Fruit fly (Drosophila melanogaster) whole organism, embryonic: ENCODE data around the gene CG17190.

ENCODE experiments used
- Antp ChIP-seq: fragments of 200-800 bp; sonication (Bioruptor generic); optimal IDR thresholded peaks from 3 replicates; lab custom pipeline; 2016; ENCODE audit warnings: missing biosample characterization, missing genetic modification characterization
- CG10366 ChIP-seq: fragments of 200-800 bp; sonication (Bioruptor generic); IDR thresholded peaks from 2 replicates; pipeline ENCODE4 v1.3.6; 2022; ENCODE audit warnings: missing biosample characterization, missing genetic modification characterization
- CG10462 ChIP-seq: fragments of 200-800 bp; sonication (Bioruptor generic); optimal IDR thresholded peaks from 2 replicates; lab custom pipeline; 2016; ENCODE audit warnings: missing biosample characterization, missing genetic modification characterization
- CG10543 ChIP-seq: fragments of 200-800 bp; sonication (Bioruptor generic); optimal IDR thresholded peaks from 3 replicates; lab custom pipeline; 2017; ENCODE audit warnings: missing biosample characterization, mild to moderate bottlenecking, missing genetic modification characterization, moderate library complexity
- CG11560 ChIP-seq: fragments of 200-800 bp; sonication (Bioruptor generic); IDR thresholded peaks from 3 replicates; pipeline ENCODE4 v1.3.6; 2022; ENCODE audit warnings: missing biosample characterization, missing genetic modification characterization
- CG12104 ChIP-seq: fragments of 200-800 bp; sonication (Bioruptor generic); optimal IDR thresholded peaks from 3 replicates; lab custom pipeline; 2016; ENCODE audit warnings: missing biosample characterization, missing genetic modification characterization
- CG13287 ChIP-seq: fragments of 200-800 bp; sonication (Bioruptor generic); IDR thresholded peaks from 2 replicates; pipeline ENCODE4 v1.3.6; 2022; ENCODE audit warnings: missing biosample characterization, missing genetic modification characterization; ENCODE audit not compliant: partially characterized antibody
- CG13775 ChIP-seq: fragments of 200-800 bp; sonication (Bioruptor generic); optimal IDR thresholded peaks from 3 replicates; lab custom pipeline; 2017; ENCODE audit warnings: missing biosample characterization, mild to moderate bottlenecking, missing genetic modification characterization
- CG14965 ChIP-seq: fragments of 200-800 bp; sonication (Bioruptor generic); optimal IDR thresholded peaks from 2 replicates; lab custom pipeline; 2016; ENCODE audit warnings: missing biosample characterization, missing genetic modification characterization, borderline replicate concordance
- CG15479 ChIP-seq: fragments of 200-800 bp; sonication (Bioruptor generic); optimal IDR thresholded peaks from 3 replicates; lab custom pipeline; 2019; ENCODE audit warnings: missing biosample characterization, mild to moderate bottlenecking, missing genetic modification characterization, moderate library complexity
- CG1647 ChIP-seq: fragments of 200-800 bp; sonication (Bioruptor generic); optimal IDR thresholded peaks from 3 replicates; lab custom pipeline; 2016; ENCODE audit warnings: missing biosample characterization, missing genetic modification characterization
- CG17186 ChIP-seq: fragments of 200-800 bp; sonication (Bioruptor generic); optimal IDR thresholded peaks from 3 replicates; lab custom pipeline; 2017; ENCODE audit warnings: missing biosample characterization, missing genetic modification reagents, missing genetic modification characterization
- CG1792 ChIP-seq: fragments of 200-800 bp; sonication (Bioruptor generic); optimal IDR thresholded peaks from 2 replicates; lab custom pipeline; 2016; ENCODE audit warnings: missing biosample characterization, missing genetic modification characterization
- CG1832 ChIP-seq: fragments of 200-800 bp; sonication (Bioruptor generic); optimal IDR thresholded peaks from 2 replicates; lab custom pipeline; 2017; ENCODE audit warnings: missing biosample characterization, mild to moderate bottlenecking, missing genetic modification characterization, inconsistent platforms
- CG31441 ChIP-seq: fragments of 200-800 bp; sonication (Bioruptor generic); IDR thresholded peaks from 2 replicates; pipeline ENCODE4 v1.3.6; 2022; ENCODE audit warnings: missing biosample characterization, missing genetic modification characterization
- CG6254 ChIP-seq: fragments of 200-800 bp; sonication (Bioruptor generic); optimal IDR thresholded peaks from 3 replicates; lab custom pipeline; 2017; ENCODE audit warnings: mild to moderate bottlenecking, missing biosample characterization, missing genetic modification reagents, missing genetic modification characterization
- CG7745 ChIP-seq: fragments of 200-800 bp; sonication (Bioruptor generic); optimal IDR thresholded peaks from 2 replicates; lab custom pipeline; 2018; ENCODE audit warnings: missing biosample characterization, mild to moderate bottlenecking, missing genetic modification characterization, moderate library complexity
- CG7987 ChIP-seq: fragments of 200-800 bp; sonication (Bioruptor generic); optimal IDR thresholded peaks from 2 replicates; lab custom pipeline; 2018; ENCODE audit warnings: missing biosample characterization, mild to moderate bottlenecking, missing genetic modification characterization, moderate library complexity
- CG9609 ChIP-seq: fragments of 200-800 bp; sonication (Bioruptor generic); optimal IDR thresholded peaks from 3 replicates; lab custom pipeline; 2016; ENCODE audit warnings: missing biosample characterization, missing genetic modification characterization
- CG9932 ChIP-seq: fragments of 200-800 bp; sonication (Bioruptor generic); IDR thresholded peaks from 2 replicates; pipeline ENCODE4 v1.3.6; 2022; ENCODE audit warnings: missing biosample characterization, missing genetic modification characterization
- CkIIα-i1 ChIP-seq: fragments of 200-800 bp; sonication (Bioruptor generic); IDR thresholded peaks from 2 replicates; pipeline ENCODE4 v1.3.6; 2022; ENCODE audit warnings: missing biosample characterization, missing genetic modification characterization
- D19B ChIP-seq: fragments of 200-800 bp; sonication (Bioruptor generic); optimal IDR thresholded peaks from 2 replicates; lab custom pipeline; 2017; ENCODE audit warnings: missing biosample characterization, mild to moderate bottlenecking, missing genetic modification characterization
- Dll ChIP-seq: fragments of 200-800 bp; sonication (Bioruptor generic); IDR thresholded peaks from 4 replicates; pipeline ENCODE4 v1.3.6; 2022; ENCODE audit warnings: missing biosample characterization, missing genetic modification characterization; ENCODE audit not compliant: partially characterized antibody
- Dp ChIP-seq: fragments of 200-800 bp; sonication (Bioruptor generic); optimal IDR thresholded peaks from 2 replicates; lab custom pipeline; 2018; ENCODE audit warnings: missing biosample characterization, mild to moderate bottlenecking, missing genetic modification characterization, moderate library complexity
- Hmx ChIP-seq: fragments of 200-800 bp; sonication (Bioruptor generic); optimal IDR thresholded peaks from 2 replicates; lab custom pipeline; 2016; ENCODE audit warnings: missing biosample characterization, missing genetic modification characterization
- Lhr ChIP-seq: fragments of 200-800 bp; sonication (Bioruptor generic); optimal IDR thresholded peaks from 3 replicates; lab custom pipeline; 2017; ENCODE audit warnings: mild to moderate bottlenecking, missing biosample characterization, missing genetic modification reagents, missing genetic modification characterization
- Lim3 ChIP-seq: fragments of 200-800 bp; sonication (Bioruptor generic); IDR thresholded peaks from 2 replicates; pipeline ENCODE4 v1.3.6; 2022; ENCODE audit warnings: missing biosample characterization, missing genetic modification characterization
- Max ChIP-seq: fragments of 200-800 bp; sonication (Bioruptor generic); optimal IDR thresholded peaks from 2 replicates; lab custom pipeline; 2016; ENCODE audit warnings: missing biosample characterization, mild to moderate bottlenecking, missing genetic modification characterization
- Mes4 ChIP-seq: fragments of 200-800 bp; sonication (Bioruptor generic); optimal IDR thresholded peaks from 2 replicates; lab custom pipeline; 2016; ENCODE audit warnings: missing biosample characterization, missing genetic modification characterization
- Mrtf ChIP-seq: fragments of 200-800 bp; sonication (Bioruptor generic); IDR thresholded peaks from 3 replicates; pipeline ENCODE4 v1.3.6; 2022; ENCODE audit warnings: missing biosample characterization, missing genetic modification characterization
- Optix ChIP-seq: fragments of 200-800 bp; sonication (Bioruptor generic); IDR thresholded peaks from 3 replicates; pipeline ENCODE4 v1.3.6; 2022; ENCODE audit warnings: missing biosample characterization, missing genetic modification characterization
- Spps ChIP-seq: fragments of 200-800 bp; sonication (Bioruptor generic); optimal IDR thresholded peaks from 2 replicates; lab custom pipeline; 2018; ENCODE audit warnings: missing biosample characterization, mild to moderate bottlenecking, missing genetic modification characterization
- bowl ChIP-seq: fragments of 200-800 bp; sonication (Bioruptor generic); IDR thresholded peaks from 2 replicates; pipeline ENCODE4 v1.3.6; 2022; ENCODE audit warnings: missing biosample characterization, missing genetic modification characterization
- caup ChIP-seq: fragments of 200-800 bp; sonication (Bioruptor generic); optimal IDR thresholded peaks from 3 replicates; lab custom pipeline; 2017; ENCODE audit warnings: missing biosample characterization, mild to moderate bottlenecking, missing genetic modification characterization, moderate library complexity; ENCODE audit not compliant: severe bottlenecking
- cwo ChIP-seq: fragments of 200-800 bp; sonication (Bioruptor generic); optimal IDR thresholded peaks from 3 replicates; lab custom pipeline; 2017; ENCODE audit warnings: missing biosample characterization, missing genetic modification characterization, mild to moderate bottlenecking, moderate library complexity, missing genetic modification reagents
- danr ChIP-seq: fragments of 200-800 bp; sonication (Bioruptor generic); IDR thresholded peaks from 2 replicates; pipeline ENCODE4 v1.3.6; 2022; ENCODE audit warnings: missing biosample characterization, missing genetic modification characterization
- eve ChIP-seq, 2 experiments: fragments of >200 bp; optimal IDR thresholded peaks; 2 replicates each; lab custom pipeline; 2017; ENCODE audit warnings: missing biosample characterization in 2 of 2, missing genetic modification characterization in 2 of 2
- gt ChIP-seq: fragments of 200-800 bp; sonication (Bioruptor generic); IDR thresholded peaks from 2 replicates; pipeline ENCODE4 v1.3.6; 2022; ENCODE audit warnings: missing biosample characterization, missing genetic modification characterization
- hb ChIP-seq: fragments of 200-800 bp; sonication (Bioruptor generic); IDR thresholded peaks from 3 replicates; pipeline ENCODE4 v1.3.6; 2022; ENCODE audit warnings: missing biosample characterization, missing genetic modification characterization; ENCODE audit not compliant: partially characterized antibody
- kay ChIP-seq: fragments of 200-800 bp; sonication (Bioruptor generic); optimal IDR thresholded peaks from 2 replicates; lab custom pipeline; 2016; ENCODE audit warnings: missing biosample characterization, missing genetic modification characterization
- lola ChIP-seq, 3 experiments: fragments of >200 bp in 2 of 3; fragments of 200-800 bp in 1 of 3; sonication (Bioruptor generic) in 1 of 3; optimal IDR thresholded peaks; 2 replicates each; lab custom pipeline; 2017 to 2019; ENCODE audit warnings: missing biosample characterization in 3 of 3, missing genetic modification characterization in 3 of 3, mild to moderate bottlenecking in 1 of 3, moderate library complexity in 1 of 3
- org-1 ChIP-seq: fragments of 200-800 bp; sonication (Bioruptor generic); optimal IDR thresholded peaks from 2 replicates; lab custom pipeline; 2017; ENCODE audit warnings: missing biosample characterization, missing genetic modification characterization
- prd ChIP-seq, 3 experiments: fragments of >200 bp in 2 of 3; fragments of 200-800 bp in 1 of 3; sonication (Bioruptor generic) in 1 of 3; optimal IDR thresholded peaks in 2 of 3; IDR thresholded peaks in 1 of 3; 2 replicates in 2 of 3; 3 replicates in 1 of 3; pipeline versions ENCODE4 v1.3.6 to Lab custom; 2017 to 2022; ENCODE audit warnings: missing biosample characterization in 1 of 3, missing genetic modification characterization in 1 of 3
- sens ChIP-seq: fragments of 200-800 bp; sonication (Bioruptor generic); peaks from one replicate; lab custom pipeline; 2016; ENCODE audit warnings: missing biosample characterization, missing genetic modification characterization
- seq ChIP-seq: fragments of 200-800 bp; sonication (Bioruptor generic); IDR thresholded peaks from 2 replicates; pipeline ENCODE4 v1.3.6; 2022; ENCODE audit warnings: missing biosample characterization, missing genetic modification characterization
- so ChIP-seq: fragments of 200-800 bp; sonication (Bioruptor generic); IDR thresholded peaks from 3 replicates; pipeline ENCODE4 v1.3.6; 2022; ENCODE audit warnings: missing biosample characterization, missing genetic modification characterization
- tgo ChIP-seq: fragments of 200-800 bp; sonication (Bioruptor generic); IDR thresholded peaks from 3 replicates; pipeline ENCODE4 v1.3.6; 2022; ENCODE audit warnings: missing biosample characterization, missing genetic modification characterization
- unc-4 ChIP-seq: fragments of 200-800 bp; sonication (Bioruptor generic); IDR thresholded peaks from 2 replicates; pipeline ENCODE4 v1.3.6; 2022; ENCODE audit warnings: missing biosample characterization, missing genetic modification characterization; ENCODE audit not compliant: partially characterized antibody
- vfl ChIP-seq: fragments of 200-800 bp; sonication (Bioruptor generic); optimal IDR thresholded peaks from 2 replicates; lab custom pipeline; 2016; ENCODE audit warnings: missing biosample characterization, missing genetic modification characterization
- zfh1 ChIP-seq: fragments of 200-800 bp; sonication (Bioruptor generic); IDR thresholded peaks from 3 replicates; pipeline ENCODE4 v1.3.6; 2022; ENCODE audit warnings: missing biosample characterization, missing genetic modification characterization

The CG17190 gene

DNA sequence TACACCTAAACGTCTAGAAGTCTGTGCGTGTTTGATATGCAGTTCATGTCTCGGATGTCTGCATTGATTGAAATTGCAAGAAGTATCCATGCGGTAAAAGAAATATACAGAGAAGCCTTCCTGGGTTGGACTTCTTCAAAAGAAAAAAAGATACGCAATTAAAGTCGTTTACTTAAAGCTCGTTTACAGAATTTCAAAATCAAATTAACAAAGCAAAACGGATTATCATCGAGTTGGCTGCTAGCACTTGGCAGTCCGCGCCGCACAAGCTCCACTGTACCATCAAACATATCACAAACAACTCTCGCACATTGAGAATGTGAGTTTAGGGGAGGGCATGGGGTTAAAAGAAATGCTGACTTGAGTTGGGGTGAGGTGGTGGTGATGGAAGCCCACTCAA is 14.9 kb downstream of the CG17190 start (continued):
- TF ChIP-seq CG13775 (peak; percentile 45), CG13287 (no peak), seq (GFP tag; lab: Robert Waterston, UW) (no peak), Spps (tag; lab: Kevin White, UChicago) (peak; percentile 75), sens (GFP tag; lab: Kevin White, UChicago) (peak; percentile 96), tgo (GFP tag; lab: Robert Waterston, UW) (peak; percentile 61; the same call in 1 of the 3 replicates), bowl (GFP tag; lab: Robert Waterston, UW) (0 out of 2 replicates have a peak, but pooled peaks have one; percentile 26), vfl (no peak), CG17186 (peak; percentile 57), prd (optimal IDR thresholded peaks at IDR 0.05; lab: Kevin White, UChicago) (no peak), prd (GFP tag; IDR thresholded peaks at IDR 0.05; lab: Robert Waterston, UW) (peak; percentile 89), so (GFP tag; lab: Robert Waterston, UW) (peak; percentile 74), CG12104 (peak; percentile 4), CG10366 (GFP tag; lab: Robert Waterston, UW) (peak; percentile 79), Optix (GFP tag; lab: Robert Waterston, UW) (peak; percentile 88), CG15479 (GFP tag; lab: Kevin White, UChicago) (no peak), CG1832 (GFP tag; lab: Kevin White, UChicago) (no peak), CG1792 (peak; percentile 32), Antp (GFP tag; lab: Kevin White, UChicago) (peak; percentile 84), Max (peak; percentile 33), eve (GFP tag; optimal IDR thresholded peaks at IDR 0.05; lab: Kevin White, UChicago) (peak in 1 of 2 experiments; percentile 87), D19B (no peak), CG7987 (GFP tag; lab: Kevin White, UChicago) (peak; percentile 3), CG1647 (GFP tag; lab: Kevin White, UChicago) (peak; percentile 38), Lim3 (no peak), zfh1 (GFP tag; lab: Robert Waterston, UW) (peak; percentile 93), kay (GFP tag; lab: Kevin White, UChicago) (peak; percentile 22), CG9932 (GFP tag; lab: Robert Waterston, UW) (0 out of 2 replicates have a peak, but pooled peaks have one; percentile 19), CG14965 (GFP tag; lab: Kevin White, UChicago) (no peak), caup (GFP tag; lab: Kevin White, UChicago) (no peak), CG11560 (tag; lab: Robert Waterston, UW) (no peak), CG6254 (GFP tag; lab: Kevin White, UChicago) (peak; percentile 81), Lhr (GFP tag; lab: Kevin White, UChicago) (peak; percentile 32), CG9609 (GFP tag; lab: Kevin White, UChicago) (peak; percentile 70), Hmx (GFP tag; lab: Kevin White, UChicago) (no peak), unc-4 (GFP tag; lab: Robert Waterston, UW) (no peak), CkIIα-i1 (GFP tag; lab: Robert Waterston, UW) (no peak), danr (GFP tag; lab: Robert Waterston, UW) (peak; percentile 38; the same call in 1 of the 2 replicates), Dp (GFP tag; lab: Kevin White, UChicago) (no peak), gt (GFP tag; lab: Robert Waterston, UW) (0 out of 2 replicates have a peak, but pooled peaks have one; percentile 10), lola (GFP tag; optimal IDR thresholded peaks at IDR 0.05; lab: Kevin White, UChicago) (peak in 1 of 3 experiments; percentile 78), cwo (no peak), hb (GFP tag; lab: Robert Waterston, UW) (no peak), Dll (GFP tag; lab: Robert Waterston, UW) (no peak), Mrtf (GFP tag; lab: Robert Waterston, UW) (peak; percentile 74), Mes4 (GFP tag; lab: Kevin White, UChicago) (peak; percentile 67), CG10462 (GFP tag; lab: Kevin White, UChicago) (peak; percentile 66), CG31441 (GFP tag; lab: Robert Waterston, UW) (peak; percentile 77), org-1 (GFP tag; lab: Kevin White, UChicago) (peak; percentile 46), CG10543 (GFP tag; lab: Kevin White, UChicago) (no peak), CG7745 (no peak)
